Worm (Caenorhabditis elegans) whole organism, L2 larva: Measurements from ENCODE around the gene ZC518.8.

Experiments used
- C34F6.9 ChIP-seq: fragments of 150-350 bp; optimal IDR thresholded peaks from 2 replicates; lab custom pipeline; 2014; ENCODE audit warnings: missing biosample characterization, missing genetic modification characterization
- F13H6.1 ChIP-seq: sonication (generic microtip); optimal IDR thresholded peaks from 2 replicates; lab custom pipeline; 2016; ENCODE audit warnings: missing genetic modification characterization, missing compliant biosample characterization
- R02D3.7 ChIP-seq: fragments of 150-350 bp; optimal IDR thresholded peaks from 2 replicates; lab custom pipeline; 2014; ENCODE audit warnings: missing biosample characterization, missing genetic modification characterization
- Y55F3AM.14 ChIP-seq: fragments of 200-800 bp; sonication (Bioruptor generic); optimal IDR thresholded peaks from 2 replicates; lab custom pipeline; 2018; ENCODE audit warnings: mild to moderate bottlenecking, missing genetic modification characterization, missing compliant biosample characterization
- ZK546.5 ChIP-seq: sonication (generic microtip); optimal IDR thresholded peaks from 2 replicates; lab custom pipeline; 2017; ENCODE audit warnings: missing biosample characterization, missing genetic modification characterization
- alr-1 ChIP-seq: fragments of 150-350 bp; optimal IDR thresholded peaks from 2 replicates; lab custom pipeline; 2014; ENCODE audit warnings: missing biosample characterization, missing genetic modification characterization
- aly-2 ChIP-seq: fragments of 150-350 bp; optimal IDR thresholded peaks from 2 replicates; lab custom pipeline; 2014; ENCODE audit warnings: missing biosample characterization, missing genetic modification characterization
- ama-1 ChIP-seq: fragments of 150-350 bp; optimal IDR thresholded peaks from 2 replicates; lab custom pipeline; 2018; ENCODE audit warnings: inconsistent platforms
- blmp-1 ChIP-seq: sonication (generic microtip); optimal IDR thresholded peaks from 2 replicates; lab custom pipeline; 2017; ENCODE audit warnings: missing genetic modification characterization, mild to moderate bottlenecking, missing compliant biosample characterization, antibody characterized with exemption, moderate library complexity; ENCODE audit not compliant: insufficient read depth
- ceh-16 ChIP-seq: fragments of 150-350 bp; optimal IDR thresholded peaks from 2 replicates; lab custom pipeline; 2014; ENCODE audit warnings: missing biosample characterization, missing genetic modification characterization
- ceh-82 ChIP-seq: fragments of 150-350 bp; optimal IDR thresholded peaks from 2 replicates; lab custom pipeline; 2014; ENCODE audit warnings: missing biosample characterization, missing genetic modification characterization
- crh-2 ChIP-seq: sonication (generic microtip); optimal IDR thresholded peaks from 2 replicates; lab custom pipeline; 2017; ENCODE audit warnings: missing biosample characterization, missing genetic modification characterization
- dmd-4 ChIP-seq: sonication (generic microtip); optimal IDR thresholded peaks from 2 replicates; lab custom pipeline; 2017; ENCODE audit warnings: missing biosample characterization, missing genetic modification characterization
- egl-27 ChIP-seq: sonication (generic microtip); optimal IDR thresholded peaks from 3 replicates; lab custom pipeline; 2017; ENCODE audit warnings: missing biosample characterization, missing genetic modification reagents, missing genetic modification characterization
- elt-1 ChIP-seq: fragments of 150-350 bp; optimal IDR thresholded peaks from 2 replicates; lab custom pipeline; 2014; ENCODE audit warnings: missing biosample characterization, missing genetic modification characterization
- elt-3 ChIP-seq: sonication (generic microtip); optimal IDR thresholded peaks from 2 replicates; lab custom pipeline; 2017; ENCODE audit warnings: missing biosample characterization, missing genetic modification characterization
- fos-1 ChIP-seq: fragments of 150-350 bp; optimal IDR thresholded peaks from 2 replicates; lab custom pipeline; 2014; ENCODE audit warnings: missing biosample characterization, missing genetic modification characterization
- gmeb-1 ChIP-seq: fragments of 150-350 bp; optimal IDR thresholded peaks from 2 replicates; lab custom pipeline; 2014; ENCODE audit warnings: missing biosample characterization, missing genetic modification characterization
- lin-11 ChIP-seq: fragments of 150-350 bp; sonication (generic microtip); optimal IDR thresholded peaks from 2 replicates; lab custom pipeline; 2014; ENCODE audit warnings: missing biosample characterization, missing genetic modification characterization, inconsistent platforms, mixed read lengths
- lin-13 ChIP-seq: fragments of 150-350 bp; optimal IDR thresholded peaks from 2 replicates; lab custom pipeline; 2014; ENCODE audit warnings: missing biosample characterization, missing genetic modification reagents, missing genetic modification characterization
- lin-39 ChIP-seq: fragments of 150-350 bp; optimal IDR thresholded peaks from 2 replicates; lab custom pipeline; 2014; ENCODE audit warnings: missing biosample characterization, missing genetic modification reagents, missing genetic modification characterization
- lsy-2 ChIP-seq, 2 experiments: fragments of 150-350 bp in 1 of 2; sonication (generic microtip) in 1 of 2; optimal IDR thresholded peaks; 2 replicates each; lab custom pipeline; 2014 to 2017; ENCODE audit warnings: missing biosample characterization in 2 of 2, missing genetic modification characterization in 2 of 2
- mab-5 ChIP-seq: fragments of 150-350 bp; optimal IDR thresholded peaks from 2 replicates; lab custom pipeline; 2014; ENCODE audit warnings: missing biosample characterization, missing genetic modification characterization
- mbf-1 ChIP-seq: sonication (generic microtip); optimal IDR thresholded peaks from 2 replicates; lab custom pipeline; 2017; ENCODE audit warnings: missing biosample characterization, missing genetic modification characterization
- mdl-1 ChIP-seq, 2 experiments: fragments of 150-350 bp in 1 of 2; sonication (generic microtip) in 1 of 2; optimal IDR thresholded peaks; 2 replicates each; lab custom pipeline; 2017; ENCODE audit warnings: missing biosample characterization in 2 of 2, missing genetic modification characterization in 2 of 2
- nhr-10 ChIP-seq: sonication (generic microtip); optimal IDR thresholded peaks from 2 replicates; lab custom pipeline; 2017; ENCODE audit warnings: missing biosample characterization, missing genetic modification characterization
- nhr-11 ChIP-seq: fragments of 150-350 bp; optimal IDR thresholded peaks from 2 replicates; lab custom pipeline; 2014; ENCODE audit warnings: missing biosample characterization, missing genetic modification characterization
- nhr-12 ChIP-seq: fragments of 150-350 bp; optimal IDR thresholded peaks from 2 replicates; lab custom pipeline; 2014; ENCODE audit warnings: missing biosample characterization, missing genetic modification characterization
- nhr-129 ChIP-seq: fragments of 150-350 bp; optimal IDR thresholded peaks from 2 replicates; lab custom pipeline; 2014; ENCODE audit warnings: missing biosample characterization, missing genetic modification characterization
- nhr-21 ChIP-seq: fragments of 150-350 bp; optimal IDR thresholded peaks from 2 replicates; lab custom pipeline; 2014; ENCODE audit warnings: missing biosample characterization, missing genetic modification characterization
- nhr-23 ChIP-seq: fragments of 150-350 bp; optimal IDR thresholded peaks from 2 replicates; lab custom pipeline; 2014; ENCODE audit warnings: missing biosample characterization, missing genetic modification reagents, missing genetic modification characterization
- nhr-237 ChIP-seq: fragments of 150-350 bp; optimal IDR thresholded peaks from 2 replicates; lab custom pipeline; 2014; ENCODE audit warnings: missing biosample characterization, missing genetic modification characterization
- nhr-25 ChIP-seq: fragments of 150-350 bp; sonication (generic microtip); optimal IDR thresholded peaks from 3 replicates; lab custom pipeline; 2014; ENCODE audit warnings: missing biosample characterization, missing genetic modification characterization
- nhr-6 ChIP-seq: fragments of 150-350 bp; optimal IDR thresholded peaks from 2 replicates; lab custom pipeline; 2014; ENCODE audit warnings: missing biosample characterization, missing genetic modification characterization
- nhr-77 ChIP-seq: fragments of 150-350 bp; optimal IDR thresholded peaks from 2 replicates; lab custom pipeline; 2014; ENCODE audit warnings: missing biosample characterization, missing genetic modification characterization
- peb-1 ChIP-seq: fragments of 150-350 bp; optimal IDR thresholded peaks from 2 replicates; lab custom pipeline; 2014; ENCODE audit warnings: missing biosample characterization, missing genetic modification characterization
- sem-4 ChIP-seq: fragments of 150-350 bp; optimal IDR thresholded peaks from 2 replicates; lab custom pipeline; 2014; ENCODE audit warnings: missing biosample characterization, missing genetic modification reagents, missing genetic modification characterization
- skn-1 ChIP-seq: sonication (generic microtip); optimal IDR thresholded peaks from 2 replicates; lab custom pipeline; 2017; ENCODE audit warnings: missing biosample characterization, missing genetic modification characterization
- sma-3 ChIP-seq: sonication (generic microtip); optimal IDR thresholded peaks from 2 replicates; lab custom pipeline; 2016; ENCODE audit warnings: missing genetic modification reagents, missing genetic modification characterization, missing compliant biosample characterization
- sma-9 ChIP-seq, 2 experiments: fragments of 150-350 bp in 1 of 2; sonication (generic microtip) in 1 of 2; optimal IDR thresholded peaks; 2 replicates each; lab custom pipeline; 2014 to 2016; ENCODE audit warnings: missing genetic modification characterization in 2 of 2, mild to moderate bottlenecking in 1 of 2, missing biosample characterization in 1 of 2, missing compliant biosample characterization in 1 of 2, missing genetic modification reagents in 1 of 2, moderate library complexity in 1 of 2
- snpc-4 ChIP-seq: fragments of 150-350 bp; optimal IDR thresholded peaks from 2 replicates; lab custom pipeline; 2014; ENCODE audit warnings: missing biosample characterization, missing genetic modification characterization
- unc-39 ChIP-seq: fragments of 150-350 bp; optimal IDR thresholded peaks from 2 replicates; lab custom pipeline; 2014; ENCODE audit warnings: missing biosample characterization, missing genetic modification characterization
- unc-55 ChIP-seq: fragments of 150-350 bp; sonication (generic microtip); optimal IDR thresholded peaks from 3 replicates; lab custom pipeline; 2014; ENCODE audit warnings: missing biosample characterization, missing genetic modification reagents, missing genetic modification characterization
- unc-62 ChIP-seq: fragments of 150-350 bp; optimal IDR thresholded peaks from 2 replicates; lab custom pipeline; 2014; ENCODE audit warnings: missing biosample characterization, missing genetic modification reagents, missing genetic modification characterization
- zag-1 ChIP-seq: fragments of 150-350 bp; optimal IDR thresholded peaks from 2 replicates; lab custom pipeline; 2014; ENCODE audit warnings: missing biosample characterization, missing genetic modification characterization
- ztf-1 ChIP-seq: fragments of 200-800 bp; sonication (Bioruptor generic); conservative IDR thresholded peaks from 2 replicates; pipeline ENCODE4 v1.3.6; 2022; ENCODE audit warnings: missing genetic modification characterization, missing compliant biosample characterization
- ztf-11 ChIP-seq: sonication (generic microtip); optimal IDR thresholded peaks from 2 replicates; lab custom pipeline; 2017; ENCODE audit warnings: missing biosample characterization, missing genetic modification characterization
- ztf-4 ChIP-seq: fragments of 150-350 bp; optimal IDR thresholded peaks from 2 replicates; lab custom pipeline; 2014; ENCODE audit warnings: missing biosample characterization, missing genetic modification characterization

The ZC518.8 gene

ce11 chrIV:12391003-12391637 lies 29.4 kb upstream of the ZC518.8 start, which contains the start of the genes rps-23 and dpm-3:
TSS of gene rps-23 (minus strand) at chrIV:12391053.
TSS of gene dpm-3 (plus strand) at chrIV:12391587.
- peak; percentile 95 for TF ChIP-seq sma-3 (GFP tag; lab: Kevin White, UChicago)
- TF ChIP-seq ZK546.5, result peak; percentile 98
- TF ChIP-seq nhr-77, result peak; percentile 50
- TF ChIP-seq crh-2 (tag; lab: Kevin White, UChicago), result peak; percentile 96
- TF ChIP-seq unc-55 (GFP tag; lab: Kevin White, UChicago), result peak; percentile 98
- TF ChIP-seq mdl-1 (tag; optimal IDR thresholded peaks at IDR 0.05; lab: Kevin White, UChicago), result peak; percentile 33 to 49
- TF ChIP-seq egl-27, result peak; percentile 73
- no peak for TF ChIP-seq dmd-4
- TF ChIP-seq elt-1 (tag; lab: Kevin White, UChicago), result no peak
- no peak for TF ChIP-seq mbf-1 (tag; lab: Kevin White, UChicago)
- no peak for TF ChIP-seq nhr-23 (tag; lab: Kevin White, UChicago)
- no peak for TF ChIP-seq elt-3 (tag; lab: Kevin White, UChicago)
- TF ChIP-seq ceh-82 (tag; lab: Kevin White, UChicago), result peak; percentile 90
- TF ChIP-seq ama-1, result peak; percentile 25
- TF ChIP-seq nhr-21, result peak; percentile 88
- TF ChIP-seq mab-5 (tag; lab: Kevin White, UChicago), result peak; percentile 80
- no peak for TF ChIP-seq unc-62 (GFP tag; lab: Kevin White, UChicago)
- TF ChIP-seq zag-1 (tag; lab: Kevin White, UChicago), result peak; percentile 61
- TF ChIP-seq alr-1 (tag; lab: Kevin White, UChicago), result no peak
- TF ChIP-seq snpc-4, result peak; percentile 79
- peak; percentile 75 for TF ChIP-seq blmp-1 (tag; lab: Kevin White, UChicago)
- TF ChIP-seq ztf-4 (tag; lab: Kevin White, UChicago), result peak; percentile 86
- peak; percentile 73 for TF ChIP-seq Y55F3AM.14 (GFP tag; lab: Kevin White, UChicago)
- TF ChIP-seq fos-1 (tag; lab: Kevin White, UChicago), result peak; percentile 81
- peak; percentile 93 for TF ChIP-seq nhr-25 (tag; lab: Kevin White, UChicago)
- peak; percentile 75 for TF ChIP-seq skn-1
- no peak for TF ChIP-seq ztf-11 (tag; lab: Kevin White, UChicago)
- no peak for TF ChIP-seq nhr-12 (tag; lab: Kevin White, UChicago)
- peak; percentile 92 for TF ChIP-seq gmeb-1
- TF ChIP-seq lsy-2 (tag; optimal IDR thresholded peaks at IDR 0.05; lab: Kevin White, UChicago), result peak; percentile 99 to 100
- TF ChIP-seq nhr-6 (tag; lab: Kevin White, UChicago), result peak; percentile 76
- TF ChIP-seq nhr-11 (tag; lab: Kevin White, UChicago), result peak; percentile 11
- TF ChIP-seq R02D3.7 (tag; lab: Kevin White, UChicago), result peak; percentile 51
- no peak for TF ChIP-seq nhr-10
- no peak for TF ChIP-seq unc-39 (tag; lab: Kevin White, UChicago)
- peak; percentile 96 for TF ChIP-seq C34F6.9 (tag; lab: Kevin White, UChicago)
- TF ChIP-seq lin-39, result no peak
- peak; percentile 89 for TF ChIP-seq F13H6.1 (tag; lab: Kevin White, UChicago)
- peak; percentile 88 for TF ChIP-seq sem-4 (tag; lab: Kevin White, UChicago)
- no peak for TF ChIP-seq aly-2 (tag; lab: Kevin White, UChicago)
- peak; percentile 8 for TF ChIP-seq ceh-16 (tag; lab: Kevin White, UChicago)
- TF ChIP-seq lin-11 (tag; lab: Kevin White, UChicago), result peak; percentile 97
- TF ChIP-seq nhr-237 (tag; lab: Kevin White, UChicago), result peak; percentile 62
- peak; percentile 96 for TF ChIP-seq lin-13 (GFP tag; lab: Kevin White, UChicago)
- no peak for TF ChIP-seq peb-1 (tag; lab: Kevin White, UChicago)
- no peak for TF ChIP-seq ztf-1 (GFP tag; lab: Robert Waterston, UW)
- TF ChIP-seq nhr-129 (tag; lab: Kevin White, UChicago), result peak; percentile 99
- TF ChIP-seq sma-9 (GFP tag; optimal IDR thresholded peaks at IDR 0.05; lab: Kevin White, UChicago), result peak; percentile 93
- no peak for TF ChIP-seq sma-9 (tag; optimal IDR thresholded peaks at IDR 0.05; lab: Kevin White, UChicago)
